Worm (Caenorhabditis elegans) whole organism, L2 larva: Measurements from ENCODE around the gene F20D6.6.

Experiments
- F13H6.1 ChIP-seq: sonication (generic microtip); optimal IDR thresholded peaks from 2 replicates; lab custom pipeline; 2016; ENCODE audit warnings: missing genetic modification characterization, missing compliant biosample characterization
- ama-1 ChIP-seq: fragments of 150-350 bp; optimal IDR thresholded peaks from 2 replicates; lab custom pipeline; 2018; ENCODE audit warnings: inconsistent platforms
- blmp-1 ChIP-seq: sonication (generic microtip); optimal IDR thresholded peaks from 2 replicates; lab custom pipeline; 2017; ENCODE audit warnings: missing genetic modification characterization, mild to moderate bottlenecking, missing compliant biosample characterization, antibody characterized with exemption, moderate library complexity; ENCODE audit not compliant: insufficient read depth
- ceh-82 ChIP-seq: fragments of 150-350 bp; optimal IDR thresholded peaks from 2 replicates; lab custom pipeline; 2014; ENCODE audit warnings: missing biosample characterization, missing genetic modification characterization
- elt-3 ChIP-seq: sonication (generic microtip); optimal IDR thresholded peaks from 2 replicates; lab custom pipeline; 2017; ENCODE audit warnings: missing biosample characterization, missing genetic modification characterization
- fos-1 ChIP-seq: fragments of 150-350 bp; optimal IDR thresholded peaks from 2 replicates; lab custom pipeline; 2014; ENCODE audit warnings: missing biosample characterization, missing genetic modification characterization
- gmeb-1 ChIP-seq: fragments of 150-350 bp; optimal IDR thresholded peaks from 2 replicates; lab custom pipeline; 2014; ENCODE audit warnings: missing biosample characterization, missing genetic modification characterization
- lin-11 ChIP-seq: fragments of 150-350 bp; sonication (generic microtip); optimal IDR thresholded peaks from 2 replicates; lab custom pipeline; 2014; ENCODE audit warnings: missing biosample characterization, missing genetic modification characterization, inconsistent platforms, mixed read lengths
- lin-39 ChIP-seq: fragments of 150-350 bp; optimal IDR thresholded peaks from 2 replicates; lab custom pipeline; 2014; ENCODE audit warnings: missing biosample characterization, missing genetic modification reagents, missing genetic modification characterization
- mab-5 ChIP-seq: fragments of 150-350 bp; optimal IDR thresholded peaks from 2 replicates; lab custom pipeline; 2014; ENCODE audit warnings: missing biosample characterization, missing genetic modification characterization
- nhr-10 ChIP-seq: sonication (generic microtip); optimal IDR thresholded peaks from 2 replicates; lab custom pipeline; 2017; ENCODE audit warnings: missing biosample characterization, missing genetic modification characterization
- peb-1 ChIP-seq: fragments of 150-350 bp; optimal IDR thresholded peaks from 2 replicates; lab custom pipeline; 2014; ENCODE audit warnings: missing biosample characterization, missing genetic modification characterization
- skn-1 ChIP-seq: sonication (generic microtip); optimal IDR thresholded peaks from 2 replicates; lab custom pipeline; 2017; ENCODE audit warnings: missing biosample characterization, missing genetic modification characterization
- unc-62 ChIP-seq: fragments of 150-350 bp; optimal IDR thresholded peaks from 2 replicates; lab custom pipeline; 2014; ENCODE audit warnings: missing biosample characterization, missing genetic modification reagents, missing genetic modification characterization
- ztf-11 ChIP-seq: sonication (generic microtip); optimal IDR thresholded peaks from 2 replicates; lab custom pipeline; 2017; ENCODE audit warnings: missing biosample characterization, missing genetic modification characterization

The F20D6.6 gene

ce11 chrV:8203085-8203643, 43.4 kb downstream of the F20D6.6 start, which contains the start of gene cest-17:
TSS of gene cest-17 (plus strand) at chrV:8203332.
- TF ChIP-seq ceh-82 (tag; lab: Kevin White, UChicago) (no peak), mab-5 (tag; lab: Kevin White, UChicago) (no peak), fos-1 (peak; percentile 26), ztf-11 (tag; lab: Kevin White, UChicago) (no peak)

- TF ChIP-seq skn-1 (tag; lab: Kevin White, UChicago) (no peak), lin-39 (tag; lab: Kevin White, UChicago) (no peak), blmp-1 (tag; lab: Kevin White, UChicago) (peak; percentile 66), lin-11 (tag; lab: Kevin White, UChicago) (no peak), peb-1 (no peak), gmeb-1 (tag; lab: Kevin White, UChicago) (no peak)
Observed at ce11 chrV:8206931-8207330, 47.2 kb downstream of the F20D6.6 start, which contains the start of gene timp-1. TSS of gene timp-1 (plus strand) at chrV:8207235.

ce11 chrV:8210527-8210926, 50.8 kb downstream of the F20D6.6 start:
- TF ChIP-seq blmp-1 (tag; lab: Kevin White, UChicago) (no peak), elt-3 (tag; lab: Kevin White, UChicago) (no peak), ama-1 (lab: Kevin White, UChicago) (no peak), F13H6.1 (tag; lab: Kevin White, UChicago) (no peak), unc-62 (GFP tag; lab: Kevin White, UChicago) (no peak), mab-5 (tag; lab: Kevin White, UChicago) (peak; percentile 17), nhr-10 (tag; lab: Kevin White, UChicago) (no peak)
